Worm (Caenorhabditis elegans): Measurements from ENCODE around the gene lon-2.

DNA sequence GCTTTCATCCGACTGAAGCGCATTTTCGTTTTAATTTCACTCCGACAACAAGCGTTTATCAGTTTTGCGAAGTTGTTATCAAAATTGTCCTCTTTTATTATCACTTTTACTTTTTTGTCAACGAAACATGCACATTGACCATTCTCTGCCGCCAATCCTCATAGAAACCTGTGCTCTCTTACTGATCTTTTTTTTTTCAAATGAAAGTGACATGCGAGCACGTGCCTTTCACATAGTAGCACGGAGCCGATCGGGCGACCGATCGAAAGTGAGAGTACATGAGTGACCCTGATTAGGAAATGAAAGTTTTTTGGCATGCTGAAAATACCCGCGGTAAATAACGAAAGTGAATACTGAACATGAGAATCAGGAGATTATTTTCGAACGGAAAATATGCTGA lies 45.2 kb upstream of the lon-2 start:
- no peak for TF ChIP-seq ceh-82 (tag; optimal IDR thresholded peaks at IDR 0.05)
- TF ChIP-seq irx-1 (tag; optimal IDR thresholded peaks at IDR 0.05), result no peak
- TF ChIP-seq swsn-7 (tag; optimal IDR thresholded peaks at IDR 0.05), result no peak
- no peak for TF ChIP-seq unc-30 (tag; optimal IDR thresholded peaks at IDR 0.05)
- TF ChIP-seq nhr-20 (tag; optimal IDR thresholded peaks at IDR 0.05), result peak; percentile 17
- no peak for TF ChIP-seq nhr-77 (tag; optimal IDR thresholded peaks at IDR 0.05)
- TF ChIP-seq ama-1 (optimal IDR thresholded peaks at IDR 0.05), result no peak
- TF ChIP-seq hlh-4 (tag; optimal IDR thresholded peaks at IDR 0.05), result no peak
- TF ChIP-seq ceh-63 (GFP tag; optimal IDR thresholded peaks at IDR 0.05), result no peak
- no peak for TF ChIP-seq sox-4 (tag; optimal IDR thresholded peaks at IDR 0.05)
- TF ChIP-seq mep-1 (tag; optimal IDR thresholded peaks at IDR 0.05), result no peak
- TF ChIP-seq sup-37 (GFP tag; optimal IDR thresholded peaks at IDR 0.05), result no peak
- no peak for TF ChIP-seq ztf-11 (tag; optimal IDR thresholded peaks at IDR 0.05)
- no peak for TF ChIP-seq nhr-237 (tag; optimal IDR thresholded peaks at IDR 0.05)

All from whole organism, L1 larva.